Worm (Caenorhabditis elegans) whole organism, mixed stage, embryonic: ENCODE data around the gene ard-1.

Experiments
- M03D4.4 ChIP-seq: sonication (generic microtip); optimal IDR thresholded peaks from 2 replicates; lab custom pipeline; 2017; ENCODE audit warnings: mild to moderate bottlenecking, missing genetic modification characterization, missing compliant biosample characterization
- bed-3 ChIP-seq: fragments of 200-800 bp; sonication (Bioruptor generic); optimal IDR thresholded peaks from 3 replicates; lab custom pipeline; 2018; ENCODE audit warnings: mild to moderate bottlenecking, missing genetic modification characterization, moderate library complexity, missing compliant biosample characterization
- ceh-43 ChIP-seq: fragments of 200-800 bp; sonication (Bioruptor generic); optimal IDR thresholded peaks from 2 replicates; lab custom pipeline; 2018; ENCODE audit warnings: mild to moderate bottlenecking, missing genetic modification characterization, moderate library complexity, missing compliant biosample characterization
- ceh-83 ChIP-seq: fragments of 200-800 bp; sonication (Bioruptor generic); optimal IDR thresholded peaks from 2 replicates; lab custom pipeline; 2018; ENCODE audit warnings: mild to moderate bottlenecking, missing genetic modification characterization, missing compliant biosample characterization
- ces-1 ChIP-seq: fragments of 150-350 bp; optimal IDR thresholded peaks from 2 replicates; lab custom pipeline; 2014; ENCODE audit warnings: missing biosample characterization, missing genetic modification reagents, missing genetic modification characterization
- cnd-1 ChIP-seq: fragments of 200-800 bp; sonication (Bioruptor generic); optimal IDR thresholded peaks from 2 replicates; lab custom pipeline; 2018; ENCODE audit warnings: mild to moderate bottlenecking, missing genetic modification characterization, missing compliant biosample characterization
- drap-1 ChIP-seq: fragments of 200-800 bp; sonication (Bioruptor generic); optimal IDR thresholded peaks from 3 replicates; lab custom pipeline; 2018; ENCODE audit warnings: mild to moderate bottlenecking, missing genetic modification characterization, missing compliant biosample characterization
- elt-1 ChIP-seq: sonication (generic microtip); optimal IDR thresholded peaks from 2 replicates; lab custom pipeline; 2017; ENCODE audit warnings: missing genetic modification characterization, mild to moderate bottlenecking, missing compliant biosample characterization, antibody characterized with exemption, moderate library complexity, borderline replicate concordance; ENCODE audit not compliant: insufficient read depth
- elt-3 ChIP-seq: fragments of 150-350 bp; optimal IDR thresholded peaks from 2 replicates; lab custom pipeline; 2014; ENCODE audit warnings: missing biosample characterization, missing genetic modification characterization
- flh-1 ChIP-seq: fragments of 200-800 bp; sonication (Bioruptor generic); optimal IDR thresholded peaks from 2 replicates; lab custom pipeline; 2018; ENCODE audit warnings: mild to moderate bottlenecking, missing genetic modification characterization, moderate library complexity, missing compliant biosample characterization
- ham-2 ChIP-seq: fragments of 200-800 bp; sonication (Bioruptor generic); optimal IDR thresholded peaks from 2 replicates; lab custom pipeline; 2018; ENCODE audit warnings: mild to moderate bottlenecking, missing genetic modification characterization, missing compliant biosample characterization
- hlh-1 ChIP-seq: fragments of 150-350 bp; optimal IDR thresholded peaks from 2 replicates; lab custom pipeline; 2014; ENCODE audit warnings: missing biosample characterization, missing genetic modification reagents, missing genetic modification characterization
- lin-13 ChIP-seq: fragments of 150-350 bp; optimal IDR thresholded peaks from 2 replicates; lab custom pipeline; 2014; ENCODE audit warnings: missing biosample characterization, missing genetic modification characterization
- lin-32 ChIP-seq: fragments of 200-800 bp; sonication (Bioruptor generic); optimal IDR thresholded peaks from 2 replicates; lab custom pipeline; 2018; ENCODE audit warnings: mild to moderate bottlenecking, missing genetic modification characterization, missing compliant biosample characterization
- lsy-2 ChIP-seq: fragments of 150-350 bp; optimal IDR thresholded peaks from 2 replicates; lab custom pipeline; 2014; ENCODE audit warnings: missing biosample characterization, missing genetic modification characterization
- mep-1 ChIP-seq: fragments of 150-350 bp; optimal IDR thresholded peaks from 2 replicates; lab custom pipeline; 2017; ENCODE audit warnings: missing biosample characterization, missing genetic modification reagents, missing genetic modification characterization, inconsistent platforms
- mls-2 ChIP-seq: sonication (generic microtip); optimal IDR thresholded peaks from 2 replicates; lab custom pipeline; 2016; ENCODE audit warnings: mild to moderate bottlenecking, missing genetic modification characterization, moderate library complexity, missing compliant biosample characterization
- nhr-12 ChIP-seq: fragments of 150-350 bp; optimal IDR thresholded peaks from 2 replicates; lab custom pipeline; 2014; ENCODE audit warnings: missing biosample characterization, missing genetic modification characterization
- nhr-2 ChIP-seq: fragments of 150-350 bp; optimal IDR thresholded peaks from 2 replicates; lab custom pipeline; 2014; ENCODE audit warnings: missing biosample characterization, missing genetic modification characterization
- nhr-237 ChIP-seq: fragments of 150-350 bp; optimal IDR thresholded peaks from 2 replicates; lab custom pipeline; 2014; ENCODE audit warnings: missing biosample characterization, missing genetic modification characterization
- nhr-28 ChIP-seq: fragments of 150-350 bp; optimal IDR thresholded peaks from 2 replicates; lab custom pipeline; 2014; ENCODE audit warnings: missing biosample characterization, missing genetic modification characterization
- nhr-76 ChIP-seq: sonication (generic microtip); optimal IDR thresholded peaks from 2 replicates; lab custom pipeline; 2017; ENCODE audit warnings: missing biosample characterization, missing genetic modification characterization
- pha-4 ChIP-seq: fragments of 150-350 bp; optimal IDR thresholded peaks from 2 replicates; lab custom pipeline; 2018; ENCODE audit warnings: missing biosample characterization, missing genetic modification reagents, missing genetic modification characterization
- sptf-1 ChIP-seq: sonication (generic microtip); optimal IDR thresholded peaks from 2 replicates; lab custom pipeline; 2017; ENCODE audit warnings: mild to moderate bottlenecking, missing genetic modification characterization, moderate library complexity, missing compliant biosample characterization
- tbx-8 ChIP-seq: fragments of 200-800 bp; sonication (Bioruptor generic); optimal IDR thresholded peaks from 2 replicates; lab custom pipeline; 2018; ENCODE audit warnings: mild to moderate bottlenecking, missing genetic modification characterization, moderate library complexity, missing compliant biosample characterization
- unc-39 ChIP-seq: fragments of 150-350 bp; optimal IDR thresholded peaks from 2 replicates; lab custom pipeline; 2014; ENCODE audit warnings: missing biosample characterization, missing genetic modification characterization
- unc-62 ChIP-seq: fragments of 150-350 bp; optimal IDR thresholded peaks from 2 replicates; lab custom pipeline; 2014; ENCODE audit warnings: missing biosample characterization, missing genetic modification reagents, missing genetic modification characterization
- zip-8 ChIP-seq: fragments of 150-350 bp; optimal IDR thresholded peaks from 2 replicates; lab custom pipeline; 2014; ENCODE audit warnings: missing biosample characterization, missing genetic modification characterization
- ztf-11 ChIP-seq: fragments of 150-350 bp; optimal IDR thresholded peaks from 2 replicates; lab custom pipeline; 2014; ENCODE audit warnings: missing biosample characterization, missing genetic modification characterization

Gene ard-1

DNA sequence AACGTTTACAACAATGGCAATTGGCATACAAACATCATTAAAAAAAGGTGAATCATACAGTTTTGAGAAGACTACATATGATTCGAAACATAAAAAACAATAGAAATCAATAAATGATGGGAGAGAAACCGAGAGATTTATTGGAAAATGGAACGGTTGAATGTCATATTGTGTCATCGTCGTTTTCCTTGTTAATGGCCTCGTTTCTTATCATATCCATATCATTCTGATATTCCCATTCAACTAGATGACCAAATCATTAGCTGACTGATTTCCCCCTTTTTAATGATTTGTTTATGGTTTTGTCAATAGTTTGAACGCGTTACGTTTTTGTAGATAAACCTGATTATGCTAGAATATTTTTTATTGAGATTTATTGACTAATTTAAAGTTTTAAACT is 43.7 kb downstream of the ard-1 start:
- TF ChIP-seq ham-2 (GFP tag; lab: Kevin White, UChicago) (no peak), lin-13 (tag; lab: Kevin White, UChicago) (no peak), nhr-76 (tag; lab: Kevin White, UChicago) (no peak), ceh-43 (GFP tag; lab: Kevin White, UChicago) (no peak), nhr-237 (tag; lab: Kevin White, UChicago) (no peak), flh-1 (GFP tag; lab: Kevin White, UChicago) (no peak), tbx-8 (GFP tag; lab: Kevin White, UChicago) (no peak), sptf-1 (no peak), ces-1 (GFP tag; lab: Kevin White, UChicago) (no peak)

- TF ChIP-seq mls-2 = no peak
- TF ChIP-seq unc-39 (tag; lab: Kevin White, UChicago) = no peak
- TF ChIP-seq bed-3 (GFP tag; lab: Kevin White, UChicago) = no peak
- TF ChIP-seq M03D4.4 (tag; lab: Kevin White, UChicago) = no peak
- TF ChIP-seq nhr-237 (tag; lab: Kevin White, UChicago) = no peak
- no peak for TF ChIP-seq lin-32 (GFP tag; lab: Kevin White, UChicago)
- TF ChIP-seq pha-4 (tag; lab: Kevin White, UChicago) = no peak
- TF ChIP-seq ceh-83 = no peak
- no peak for TF ChIP-seq hlh-1 (tag; lab: Kevin White, UChicago)
- no peak for TF ChIP-seq zip-8
- no peak for TF ChIP-seq nhr-28 (tag; lab: Kevin White, UChicago)
- no peak for TF ChIP-seq nhr-76 (tag; lab: Kevin White, UChicago)
- no peak for TF ChIP-seq unc-62 (GFP tag; lab: Kevin White, UChicago)
- TF ChIP-seq elt-1 (tag; lab: Kevin White, UChicago) = no peak
- no peak for TF ChIP-seq ham-2 (GFP tag; lab: Kevin White, UChicago)
- TF ChIP-seq mep-1 (tag; lab: Kevin White, UChicago) = no peak
- TF ChIP-seq nhr-2 (tag; lab: Kevin White, UChicago) = no peak
- no peak for TF ChIP-seq tbx-8 (GFP tag; lab: Kevin White, UChicago)
- TF ChIP-seq lin-13 (tag; lab: Kevin White, UChicago) = no peak
- no peak for TF ChIP-seq lsy-2 (tag; lab: Kevin White, UChicago)
Measured at ce11 chrIV:11176967-11177366, 45.9 kb downstream of the ard-1 start, which contains the start of gene rap-3. Gene rap-3, plus strand, starts transcription at chrIV:11177267.

- no peak for TF ChIP-seq unc-62 (GFP tag; lab: Kevin White, UChicago)
- TF ChIP-seq nhr-76 (tag; lab: Kevin White, UChicago) = no peak
- no peak for TF ChIP-seq cnd-1 (tag; lab: Kevin White, UChicago)
- TF ChIP-seq sptf-1 = no peak
- no peak for TF ChIP-seq zip-8
- TF ChIP-seq ham-2 (GFP tag; lab: Kevin White, UChicago) = no peak
- TF ChIP-seq ces-1 (GFP tag; lab: Kevin White, UChicago) = no peak
- no peak for TF ChIP-seq ztf-11
- no peak for TF ChIP-seq ceh-83
- TF ChIP-seq nhr-12 = no peak
Measured at ce11 chrIV:11178495-11178894, 47.4 kb downstream of the ard-1 start, which contains the start of gene C08F8.9. Gene C08F8.9, minus strand, starts transcription at chrIV:11178595.

- TF ChIP-seq ces-1 (GFP tag; lab: Kevin White, UChicago) (peak; percentile 36), elt-3 (peak; percentile 28), lin-13 (tag; lab: Kevin White, UChicago) (peak; percentile 64), lsy-2 (tag; lab: Kevin White, UChicago) (peak; percentile 17), pha-4 (tag; lab: Kevin White, UChicago) (peak; percentile 25), mep-1 (tag; lab: Kevin White, UChicago) (peak; percentile 4), nhr-237 (tag; lab: Kevin White, UChicago) (peak; percentile 17), unc-62 (GFP tag; lab: Kevin White, UChicago) (peak; percentile 36)
Measured at ce11 chrIV:11179123-11179740, 48.2 kb downstream of the ard-1 start, which contains the start of gene cpt-2. Gene cpt-2, plus strand, starts transcription at chrIV:11179645.

DNA sequence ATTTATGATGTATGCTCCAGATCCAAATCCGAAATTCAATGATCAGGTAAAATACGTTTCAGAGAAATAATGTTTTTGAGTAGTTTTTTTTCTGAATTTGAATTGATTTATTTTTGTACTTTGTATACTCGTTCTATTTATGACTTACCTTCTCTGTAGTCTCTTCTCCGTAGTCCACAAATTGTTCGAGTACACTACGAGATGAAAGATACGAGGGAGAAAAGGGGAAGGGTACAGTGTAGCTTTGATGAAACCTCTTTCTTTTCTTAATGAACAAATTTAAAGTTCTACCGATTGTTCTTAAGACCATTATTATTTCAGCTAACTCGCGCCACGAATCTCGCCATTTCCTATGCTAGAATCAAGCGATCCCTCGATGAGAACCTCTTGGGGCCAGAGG is 49.0 kb downstream of the ard-1 start:
- no peak for TF ChIP-seq nhr-237 (tag; lab: Kevin White, UChicago)
- no peak for TF ChIP-seq lin-13 (tag; lab: Kevin White, UChicago)
- TF ChIP-seq drap-1 = no peak
- no peak for TF ChIP-seq sptf-1
- no peak for TF ChIP-seq lin-32 (GFP tag; lab: Kevin White, UChicago)
- TF ChIP-seq ham-2 (GFP tag; lab: Kevin White, UChicago) = no peak
- TF ChIP-seq nhr-28 (tag; lab: Kevin White, UChicago) = no peak
- no peak for TF ChIP-seq nhr-2 (tag; lab: Kevin White, UChicago)
- no peak for TF ChIP-seq elt-1 (tag; lab: Kevin White, UChicago)
- TF ChIP-seq unc-39 (tag; lab: Kevin White, UChicago) = no peak
- TF ChIP-seq nhr-76 (tag; lab: Kevin White, UChicago) = no peak
- no peak for TF ChIP-seq pha-4 (tag; lab: Kevin White, UChicago)
- TF ChIP-seq ceh-83 = no peak
